Fruit fly (Drosophila melanogaster): ENCODE measurements around the gene Nepl7.

The Nepl7 gene

dm6 chr2L:12618016-12618675 is 51.4 kb downstream of the Nepl7 start:
- no peak for TF ChIP-seq CTCF (optimal IDR thresholded peaks at IDR 0.05)
- peak; percentile 72 for TF ChIP-seq CG8478 (optimal IDR thresholded peaks at IDR 0.05)
